Worm (Caenorhabditis elegans): ENCODE results near the gene gpla-1.

ce11 chrV:11976734-11977133 lies 39.1 kb upstream of the gpla-1 start:
- TF ChIP-seq fos-1 (tag; optimal IDR thresholded peaks at IDR 0.05): peak; percentile 43
- TF ChIP-seq elt-3 (tag; optimal IDR thresholded peaks at IDR 0.05): no peak
- TF ChIP-seq R02D3.7 (tag; optimal IDR thresholded peaks at IDR 0.05): no peak
- no peak for TF ChIP-seq ztf-11 (tag; optimal IDR thresholded peaks at IDR 0.05)

All from whole organism, L2 larva.